Worm (Caenorhabditis elegans): Measurements from ENCODE around the gene E02H4.4.

DNA sequence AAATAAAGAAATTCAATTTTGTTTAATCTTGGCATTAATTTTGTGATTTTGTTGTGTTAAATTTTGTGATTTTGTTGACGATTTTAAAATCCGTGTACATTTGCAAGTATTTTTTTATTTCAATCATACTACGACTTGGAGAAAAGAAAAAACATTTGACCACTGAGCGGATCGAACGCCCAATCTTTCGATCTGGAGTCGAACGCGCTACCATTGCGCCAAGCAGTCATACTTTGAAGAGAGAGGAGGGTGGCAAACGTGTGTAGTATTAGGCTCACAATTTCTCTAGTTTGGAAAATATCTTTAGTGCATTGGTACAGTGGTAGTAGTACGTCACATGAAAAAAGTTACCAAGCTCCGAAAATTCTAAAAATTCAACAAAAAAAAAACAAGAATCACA is 29.0 kb upstream of the E02H4.4 start:
- TF ChIP-seq ets-4 (tag; optimal IDR thresholded peaks at IDR 0.05) (no peak), pqm-1 (tag; optimal IDR thresholded peaks at IDR 0.05) (no peak), tbx-2 (tag; optimal IDR thresholded peaks at IDR 0.05) (no peak), npax-4 (tag; optimal IDR thresholded peaks at IDR 0.05) (no peak)

Data from whole organism, late embryonic.